Worm (Caenorhabditis elegans) whole organism, mixed stage, embryonic: ENCODE results near the gene ant-1.4.

Experiments used
- M03D4.4 ChIP-seq: sonication (generic microtip); optimal IDR thresholded peaks from 2 replicates; lab custom pipeline; 2017; ENCODE audit warnings: mild to moderate bottlenecking, missing genetic modification characterization, missing compliant biosample characterization
- bed-3 ChIP-seq: fragments of 200-800 bp; sonication (Bioruptor generic); optimal IDR thresholded peaks from 3 replicates; lab custom pipeline; 2018; ENCODE audit warnings: mild to moderate bottlenecking, missing genetic modification characterization, moderate library complexity, missing compliant biosample characterization
- blmp-1 ChIP-seq: fragments of 150-350 bp; optimal IDR thresholded peaks from 2 replicates; lab custom pipeline; 2014; ENCODE audit warnings: missing biosample characterization, missing genetic modification characterization
- ceh-39 ChIP-seq: fragments of 150-350 bp; optimal IDR thresholded peaks from 2 replicates; lab custom pipeline; 2014; ENCODE audit warnings: missing biosample characterization, missing genetic modification characterization
- ceh-43 ChIP-seq: fragments of 200-800 bp; sonication (Bioruptor generic); optimal IDR thresholded peaks from 2 replicates; lab custom pipeline; 2018; ENCODE audit warnings: mild to moderate bottlenecking, missing genetic modification characterization, moderate library complexity, missing compliant biosample characterization
- ceh-83 ChIP-seq: fragments of 200-800 bp; sonication (Bioruptor generic); optimal IDR thresholded peaks from 2 replicates; lab custom pipeline; 2018; ENCODE audit warnings: mild to moderate bottlenecking, missing genetic modification characterization, missing compliant biosample characterization
- ces-1 ChIP-seq: fragments of 150-350 bp; optimal IDR thresholded peaks from 2 replicates; lab custom pipeline; 2014; ENCODE audit warnings: missing biosample characterization, missing genetic modification reagents, missing genetic modification characterization
- cnd-1 ChIP-seq: fragments of 200-800 bp; sonication (Bioruptor generic); optimal IDR thresholded peaks from 2 replicates; lab custom pipeline; 2018; ENCODE audit warnings: mild to moderate bottlenecking, missing genetic modification characterization, missing compliant biosample characterization
- drap-1 ChIP-seq: fragments of 200-800 bp; sonication (Bioruptor generic); optimal IDR thresholded peaks from 3 replicates; lab custom pipeline; 2018; ENCODE audit warnings: mild to moderate bottlenecking, missing genetic modification characterization, missing compliant biosample characterization
- elt-1 ChIP-seq: sonication (generic microtip); optimal IDR thresholded peaks from 2 replicates; lab custom pipeline; 2017; ENCODE audit warnings: missing genetic modification characterization, mild to moderate bottlenecking, missing compliant biosample characterization, antibody characterized with exemption, moderate library complexity, borderline replicate concordance; ENCODE audit not compliant: insufficient read depth
- elt-3 ChIP-seq: fragments of 150-350 bp; optimal IDR thresholded peaks from 2 replicates; lab custom pipeline; 2014; ENCODE audit warnings: missing biosample characterization, missing genetic modification characterization
- flh-1 ChIP-seq: fragments of 200-800 bp; sonication (Bioruptor generic); optimal IDR thresholded peaks from 2 replicates; lab custom pipeline; 2018; ENCODE audit warnings: mild to moderate bottlenecking, missing genetic modification characterization, moderate library complexity, missing compliant biosample characterization
- ham-2 ChIP-seq: fragments of 200-800 bp; sonication (Bioruptor generic); optimal IDR thresholded peaks from 2 replicates; lab custom pipeline; 2018; ENCODE audit warnings: mild to moderate bottlenecking, missing genetic modification characterization, missing compliant biosample characterization
- hlh-1 ChIP-seq: fragments of 150-350 bp; optimal IDR thresholded peaks from 2 replicates; lab custom pipeline; 2014; ENCODE audit warnings: missing biosample characterization, missing genetic modification reagents, missing genetic modification characterization
- lin-13 ChIP-seq: fragments of 150-350 bp; optimal IDR thresholded peaks from 2 replicates; lab custom pipeline; 2014; ENCODE audit warnings: missing biosample characterization, missing genetic modification characterization
- lsy-2 ChIP-seq: fragments of 150-350 bp; optimal IDR thresholded peaks from 2 replicates; lab custom pipeline; 2014; ENCODE audit warnings: missing biosample characterization, missing genetic modification characterization
- mab-5 ChIP-seq: fragments of 150-350 bp; optimal IDR thresholded peaks from 2 replicates; lab custom pipeline; 2014; ENCODE audit warnings: missing biosample characterization, missing genetic modification characterization
- mls-2 ChIP-seq: sonication (generic microtip); optimal IDR thresholded peaks from 2 replicates; lab custom pipeline; 2016; ENCODE audit warnings: mild to moderate bottlenecking, missing genetic modification characterization, moderate library complexity, missing compliant biosample characterization
- nhr-12 ChIP-seq: fragments of 150-350 bp; optimal IDR thresholded peaks from 2 replicates; lab custom pipeline; 2014; ENCODE audit warnings: missing biosample characterization, missing genetic modification characterization
- nhr-2 ChIP-seq: fragments of 150-350 bp; optimal IDR thresholded peaks from 2 replicates; lab custom pipeline; 2014; ENCODE audit warnings: missing biosample characterization, missing genetic modification characterization
- nhr-237 ChIP-seq: fragments of 150-350 bp; optimal IDR thresholded peaks from 2 replicates; lab custom pipeline; 2014; ENCODE audit warnings: missing biosample characterization, missing genetic modification characterization
- nhr-28 ChIP-seq: fragments of 150-350 bp; optimal IDR thresholded peaks from 2 replicates; lab custom pipeline; 2014; ENCODE audit warnings: missing biosample characterization, missing genetic modification characterization
- nhr-76 ChIP-seq: sonication (generic microtip); optimal IDR thresholded peaks from 2 replicates; lab custom pipeline; 2017; ENCODE audit warnings: missing biosample characterization, missing genetic modification characterization
- pha-4 ChIP-seq: fragments of 150-350 bp; optimal IDR thresholded peaks from 2 replicates; lab custom pipeline; 2018; ENCODE audit warnings: missing biosample characterization, missing genetic modification reagents, missing genetic modification characterization
- sem-2 ChIP-seq: fragments of 200-800 bp; sonication (Bioruptor generic); optimal IDR thresholded peaks from 2 replicates; lab custom pipeline; 2018; ENCODE audit warnings: mild to moderate bottlenecking, missing genetic modification characterization, missing compliant biosample characterization
- snpc-4 ChIP-seq: fragments of 150-350 bp; optimal IDR thresholded peaks from 2 replicates; lab custom pipeline; 2014; ENCODE audit warnings: missing biosample characterization, missing genetic modification characterization
- sptf-1 ChIP-seq: sonication (generic microtip); optimal IDR thresholded peaks from 2 replicates; lab custom pipeline; 2017; ENCODE audit warnings: mild to moderate bottlenecking, missing genetic modification characterization, moderate library complexity, missing compliant biosample characterization
- tbx-8 ChIP-seq: fragments of 200-800 bp; sonication (Bioruptor generic); optimal IDR thresholded peaks from 2 replicates; lab custom pipeline; 2018; ENCODE audit warnings: mild to moderate bottlenecking, missing genetic modification characterization, moderate library complexity, missing compliant biosample characterization
- unc-120 ChIP-seq: sonication (generic microtip); optimal IDR thresholded peaks from 2 replicates; lab custom pipeline; 2017; ENCODE audit warnings: missing genetic modification characterization, missing compliant biosample characterization; ENCODE audit not compliant: poor library complexity, severe bottlenecking
- unc-39 ChIP-seq: fragments of 150-350 bp; optimal IDR thresholded peaks from 2 replicates; lab custom pipeline; 2014; ENCODE audit warnings: missing biosample characterization, missing genetic modification characterization
- zip-8 ChIP-seq: fragments of 150-350 bp; optimal IDR thresholded peaks from 2 replicates; lab custom pipeline; 2014; ENCODE audit warnings: missing biosample characterization, missing genetic modification characterization
- ztf-11 ChIP-seq: fragments of 150-350 bp; optimal IDR thresholded peaks from 2 replicates; lab custom pipeline; 2014; ENCODE audit warnings: missing biosample characterization, missing genetic modification characterization

The ant-1.4 gene

ce11 chrIV:8460208-8460607 lies at the start of gene ant-1.4:
Gene ant-1.4, minus strand, starts transcription at chrIV:8460308.
- TF ChIP-seq elt-3 (tag; lab: Kevin White, UChicago) (no peak), nhr-2 (tag; lab: Kevin White, UChicago) (no peak), ham-2 (GFP tag; lab: Kevin White, UChicago) (no peak), mls-2 (tag; lab: Kevin White, UChicago) (no peak)

- TF ChIP-seq snpc-4 (tag; lab: Kevin White, UChicago) = no peak
- TF ChIP-seq blmp-1 (tag; lab: Kevin White, UChicago) = no peak
- TF ChIP-seq ces-1 = no peak
- TF ChIP-seq nhr-12 (tag; lab: Kevin White, UChicago) = no peak
- no peak for TF ChIP-seq ceh-83 (GFP tag; lab: Kevin White, UChicago)
- no peak for TF ChIP-seq M03D4.4
- no peak for TF ChIP-seq zip-8 (tag; lab: Kevin White, UChicago)
- no peak for TF ChIP-seq nhr-28 (tag; lab: Kevin White, UChicago)
- no peak for TF ChIP-seq pha-4 (tag; lab: Kevin White, UChicago)
- no peak for TF ChIP-seq ham-2 (GFP tag; lab: Kevin White, UChicago)
- TF ChIP-seq lsy-2 (tag; lab: Kevin White, UChicago) = no peak
- no peak for TF ChIP-seq ceh-43 (GFP tag; lab: Kevin White, UChicago)
- TF ChIP-seq nhr-76 (tag; lab: Kevin White, UChicago) = no peak
- no peak for TF ChIP-seq ztf-11
- no peak for TF ChIP-seq unc-39
- TF ChIP-seq unc-120 = no peak
- no peak for TF ChIP-seq hlh-1 (tag; lab: Kevin White, UChicago)
These were observed 45.9 kb upstream of the ant-1.4 start for ce11 chrIV:8506034-8506433.

ce11 chrIV:8501382-8501781 lies 41.3 kb upstream of the ant-1.4 start, which contains the start of gene C28C12.1:
Gene C28C12.1, plus strand, starts transcription at chrIV:8501682.
- no peak for TF ChIP-seq lsy-2 (tag; lab: Kevin White, UChicago)
- no peak for TF ChIP-seq drap-1 (GFP tag; lab: Kevin White, UChicago)
- TF ChIP-seq nhr-76 (tag; lab: Kevin White, UChicago) = no peak
- TF ChIP-seq tbx-8 (GFP tag; lab: Kevin White, UChicago) = no peak
- no peak for TF ChIP-seq nhr-12 (tag; lab: Kevin White, UChicago)
- no peak for TF ChIP-seq snpc-4 (tag; lab: Kevin White, UChicago)
- TF ChIP-seq ces-1 = no peak
- TF ChIP-seq ceh-43 (GFP tag; lab: Kevin White, UChicago) = no peak
- TF ChIP-seq nhr-237 (tag; lab: Kevin White, UChicago) = no peak
- TF ChIP-seq mls-2 (tag; lab: Kevin White, UChicago) = no peak
- no peak for TF ChIP-seq unc-120
- TF ChIP-seq zip-8 (tag; lab: Kevin White, UChicago) = no peak
- no peak for TF ChIP-seq elt-1 (tag; lab: Kevin White, UChicago)
- TF ChIP-seq ham-2 (GFP tag; lab: Kevin White, UChicago) = no peak
- no peak for TF ChIP-seq hlh-1 (tag; lab: Kevin White, UChicago)
- no peak for TF ChIP-seq pha-4 (tag; lab: Kevin White, UChicago)
- no peak for TF ChIP-seq sem-2 (GFP tag; lab: Kevin White, UChicago)
- TF ChIP-seq flh-1 (GFP tag; lab: Kevin White, UChicago) = no peak

ce11 chrIV:8499956-8500355 lies 39.8 kb upstream of the ant-1.4 start:
- TF ChIP-seq sem-2 (GFP tag; lab: Kevin White, UChicago) (no peak), cnd-1 (tag; lab: Kevin White, UChicago) (no peak), flh-1 (GFP tag; lab: Kevin White, UChicago) (no peak), sptf-1 (tag; lab: Kevin White, UChicago) (no peak), blmp-1 (tag; lab: Kevin White, UChicago) (no peak), tbx-8 (GFP tag; lab: Kevin White, UChicago) (no peak), elt-3 (tag; lab: Kevin White, UChicago) (no peak), ceh-39 (tag; lab: Kevin White, UChicago) (no peak), hlh-1 (tag; lab: Kevin White, UChicago) (no peak), nhr-12 (tag; lab: Kevin White, UChicago) (no peak), ztf-11 (no peak), mab-5 (tag; lab: Kevin White, UChicago) (no peak), zip-8 (tag; lab: Kevin White, UChicago) (no peak), drap-1 (GFP tag; lab: Kevin White, UChicago) (no peak), lin-13 (no peak), bed-3 (GFP tag; lab: Kevin White, UChicago) (no peak), M03D4.4 (no peak), ces-1 (no peak)
